Worm (Caenorhabditis elegans): ENCODE measurements around the gene Y97E10C.1.

- TF ChIP-seq ets-4 (tag; optimal IDR thresholded peaks at IDR 0.05), result no peak
- no peak for TF ChIP-seq sox-4 (tag; optimal IDR thresholded peaks at IDR 0.05)
- TF ChIP-seq npax-4 (tag; optimal IDR thresholded peaks at IDR 0.05), result no peak
- TF ChIP-seq unc-86 (tag; optimal IDR thresholded peaks at IDR 0.05), result no peak
- no peak for TF ChIP-seq dve-1 (tag; optimal IDR thresholded peaks at IDR 0.05)
- TF ChIP-seq F13H6.1 (tag; optimal IDR thresholded peaks at IDR 0.05), result no peak
- TF ChIP-seq fkh-10 (GFP tag; optimal IDR thresholded peaks at IDR 0.05), result no peak
- no peak for TF ChIP-seq tbx-2 (tag; optimal IDR thresholded peaks at IDR 0.05)
- TF ChIP-seq nhr-11 (tag; optimal IDR thresholded peaks at IDR 0.05), result no peak
- TF ChIP-seq zip-5 (tag; optimal IDR thresholded peaks at IDR 0.05), result no peak
- TF ChIP-seq pax-1 (tag; optimal IDR thresholded peaks at IDR 0.05), result no peak
Observed at ce11 chrV:7717629-7718028, 11.1 kb upstream of the Y97E10C.1 start, which contains the start of gene ZK105.5.
